Worm (Caenorhabditis elegans): ENCODE results near the gene rps-8.

- TF ChIP-seq ama-1 (optimal IDR thresholded peaks at IDR 0.05) = no peak
- no peak for TF ChIP-seq lin-39 (tag; optimal IDR thresholded peaks at IDR 0.05)
- TF ChIP-seq lin-1 (GFP tag; IDR thresholded peaks at IDR 0.05) = no peak
- no peak for TF ChIP-seq mes-2 (tag; optimal IDR thresholded peaks at IDR 0.05; ENCODE audit: poor library complexity, severe bottlenecking)
- no peak for TF ChIP-seq zfp-2 (tag; optimal IDR thresholded peaks at IDR 0.05)
- TF ChIP-seq daf-8 (GFP tag; IDR thresholded peaks at IDR 0.05) = no peak
- no peak for TF ChIP-seq lsy-2 (tag; optimal IDR thresholded peaks at IDR 0.05)
- TF ChIP-seq ztf-11 (tag; optimal IDR thresholded peaks at IDR 0.05) = no peak
- TF ChIP-seq ces-1 (GFP tag; optimal IDR thresholded peaks at IDR 0.05) = no peak
Observed at ce11 chrIV:7324913-7325312, 11.3 kb upstream of the rps-8 start.

All from whole organism, L4 larva.